Fruit fly (Drosophila melanogaster) whole organism, wandering third instar larva: ENCODE data around the gene ND-51.
A peak's percentile ranks its signal among the peaks of the same experiment; 100 is the strongest.

Experiments used
- Abd-B ChIP-seq: fragments of >200 bp; optimal IDR thresholded peaks from 2 replicates; lab custom pipeline; 2017; ENCODE audit warnings: missing biosample characterization, missing genetic modification characterization
- CG32264 ChIP-seq: fragments of 200-800 bp; sonication (Bioruptor generic); optimal IDR thresholded peaks from 2 replicates; lab custom pipeline; 2016; ENCODE audit warnings: missing biosample characterization, missing genetic modification characterization
- CG9705 ChIP-seq: fragments of 200-800 bp; sonication (Bioruptor generic); optimal IDR thresholded peaks from 2 replicates; lab custom pipeline; 2018; ENCODE audit warnings: missing biosample characterization, mild to moderate bottlenecking, missing genetic modification characterization
- CrebA ChIP-seq: fragments of 200-800 bp; sonication (Bioruptor generic); optimal IDR thresholded peaks from 2 replicates; lab custom pipeline; 2016; ENCODE audit warnings: missing biosample characterization, mild to moderate bottlenecking, missing genetic modification characterization, borderline replicate concordance
- Dfd ChIP-seq: fragments of >200 bp; optimal IDR thresholded peaks from 2 replicates; lab custom pipeline; 2017; ENCODE audit warnings: missing biosample characterization, missing genetic modification characterization
- Dif ChIP-seq: fragments of 200-275, 200-300 bp; sonication (Bioruptor generic); optimal IDR thresholded peaks from 2 replicates; lab custom pipeline; 2018; ENCODE audit warnings: missing biosample characterization, missing genetic modification characterization; ENCODE audit not compliant: partially characterized antibody
- GATAd ChIP-seq: sonication (Bioruptor generic); optimal IDR thresholded peaks from 2 replicates; lab custom pipeline; 2016; ENCODE audit warnings: missing biosample characterization, missing genetic modification characterization
- HLH106 ChIP-seq: fragments of 200-800 bp; optimal IDR thresholded peaks from 3 replicates; lab custom pipeline; 2019; ENCODE audit warnings: missing biosample characterization, mild to moderate bottlenecking, missing genetic modification characterization, moderate library complexity
- Hnf4 ChIP-seq: fragments of 200-800 bp; sonication (Bioruptor generic); optimal IDR thresholded peaks from 2 replicates; lab custom pipeline; 2016; ENCODE audit warnings: missing biosample characterization, mild to moderate bottlenecking, missing genetic modification characterization
- Hr78 ChIP-seq: fragments of >200 bp; optimal IDR thresholded peaks from 2 replicates; lab custom pipeline; 2017; ENCODE audit warnings: missing biosample characterization, missing genetic modification characterization
- Hr83 ChIP-seq: fragments of 200-300 bp; sonication (Bioruptor generic); optimal IDR thresholded peaks from 2 replicates; lab custom pipeline; 2016; ENCODE audit warnings: missing biosample characterization, mild to moderate bottlenecking, missing genetic modification characterization, moderate library complexity; ENCODE audit not compliant: poor library complexity, severe bottlenecking
- Jra ChIP-seq: sonication (Bioruptor generic); optimal IDR thresholded peaks from 2 replicates; lab custom pipeline; 2016; ENCODE audit warnings: missing biosample characterization, missing genetic modification characterization
- Mio ChIP-seq: sonication (Bioruptor generic); optimal IDR thresholded peaks from 2 replicates; lab custom pipeline; 2016; ENCODE audit warnings: missing biosample characterization, missing genetic modification characterization
- Myc ChIP-seq: fragments of >200 bp; optimal IDR thresholded peaks from 2 replicates; lab custom pipeline; 2017
- N ChIP-seq: fragments of >200 bp; optimal IDR thresholded peaks from 2 replicates; lab custom pipeline; 2018; ENCODE audit warnings: missing biosample characterization, missing external identifiers, missing genetic modification characterization
- OdsH ChIP-seq: fragments of 200-800 bp; sonication (Bioruptor generic); optimal IDR thresholded peaks from 2 replicates; lab custom pipeline; 2016; ENCODE audit warnings: missing biosample characterization, mild to moderate bottlenecking, missing genetic modification characterization
- Rel ChIP-seq, 2 experiments: fragments of 200-800 bp; sonication (Bioruptor generic) in 1 of 2; optimal IDR thresholded peaks; 2 replicates in 1 of 2; 3 replicates in 1 of 2; lab custom pipeline; 2016 to 2019; ENCODE audit warnings: mild to moderate bottlenecking in 2 of 2, missing biosample characterization in 2 of 2, missing genetic modification characterization in 2 of 2, moderate library complexity in 1 of 2
- Sp1 ChIP-seq: fragments of 200-800 bp; sonication (Bioruptor generic); optimal IDR thresholded peaks from 3 replicates; lab custom pipeline; 2019; ENCODE audit warnings: missing biosample characterization, mild to moderate bottlenecking, missing genetic modification characterization, moderate library complexity
- Vsx2 ChIP-seq: fragments of 200-300, 225-300 bp; sonication (Bioruptor generic); optimal IDR thresholded peaks from 2 replicates; lab custom pipeline; 2018; ENCODE audit warnings: missing biosample characterization, missing genetic modification characterization; ENCODE audit not compliant: partially characterized antibody
- br ChIP-seq: fragments of 200-800 bp; sonication (Bioruptor generic); optimal IDR thresholded peaks from 2 replicates; lab custom pipeline; 2016; ENCODE audit warnings: missing biosample characterization, missing genetic modification characterization
- brk ChIP-seq: fragments of 200-800 bp; sonication (Bioruptor generic); optimal IDR thresholded peaks from 2 replicates; lab custom pipeline; 2016; ENCODE audit warnings: missing biosample characterization, mild to moderate bottlenecking, missing genetic modification characterization
- dl ChIP-seq, 2 experiments: fragments of 175-275, 200-275 bp in 1 of 2; fragments of 200-275 bp in 1 of 2; sonication (Bioruptor generic); optimal IDR thresholded peaks; lab custom pipeline; 2018; ENCODE audit warnings: mild to moderate bottlenecking in 2 of 2, missing biosample characterization in 2 of 2, missing genetic modification characterization in 2 of 2, moderate library complexity in 2 of 2; ENCODE audit not compliant: partially characterized antibody in 2 of 2, insufficient read depth in 1 of 2
- dmrt93B ChIP-seq: fragments of 200-800 bp; sonication (Bioruptor generic); optimal IDR thresholded peaks from 2 replicates; lab custom pipeline; 2018; ENCODE audit warnings: missing biosample characterization, mild to moderate bottlenecking, missing genetic modification characterization
- dsf ChIP-seq: sonication (Bioruptor generic); optimal IDR thresholded peaks from 2 replicates; lab custom pipeline; 2016; ENCODE audit warnings: missing biosample characterization, missing genetic modification characterization, borderline replicate concordance
- ey ChIP-seq: fragments of 200-800 bp; sonication (Bioruptor generic); optimal IDR thresholded peaks from 2 replicates; lab custom pipeline; 2016; ENCODE audit warnings: missing biosample characterization, missing genetic modification characterization
- foxo ChIP-seq, 2 experiments: fragments of 200-800 bp; sonication (Bioruptor generic); optimal IDR thresholded peaks; 2 replicates in 1 of 2; 3 replicates in 1 of 2; lab custom pipeline; 2016 to 2017; ENCODE audit warnings: missing biosample characterization in 2 of 2, missing genetic modification characterization in 2 of 2
- fru ChIP-seq: fragments of 200-800 bp; sonication (Bioruptor generic); optimal IDR thresholded peaks from 3 replicates; lab custom pipeline; 2016; ENCODE audit warnings: missing biosample characterization, mild to moderate bottlenecking, missing genetic modification characterization
- h ChIP-seq: fragments of 200-800 bp; sonication (Bioruptor generic); optimal IDR thresholded peaks from 3 replicates; lab custom pipeline; 2016; ENCODE audit warnings: missing biosample characterization, mild to moderate bottlenecking, missing genetic modification characterization
- jim ChIP-seq: fragments of 175-275, 200-325 bp; sonication (Bioruptor generic); optimal IDR thresholded peaks from 2 replicates; lab custom pipeline; 2016; ENCODE audit warnings: missing biosample characterization, mild to moderate bottlenecking, missing genetic modification characterization
- lola ChIP-seq: fragments of >200 bp; optimal IDR thresholded peaks from 2 replicates; lab custom pipeline; 2017; ENCODE audit warnings: missing biosample characterization, missing genetic modification characterization
- pan ChIP-seq: fragments of >200 bp; optimal IDR thresholded peaks from 2 replicates; lab custom pipeline; 2017
- psq ChIP-seq: fragments of 200-800 bp; sonication (Bioruptor generic); optimal IDR thresholded peaks from 3 replicates; lab custom pipeline; 2017; ENCODE audit warnings: missing biosample characterization, mild to moderate bottlenecking, missing genetic modification characterization, moderate library complexity
- rgr ChIP-seq: fragments of 200-800 bp; sonication (Bioruptor generic); optimal IDR thresholded peaks from 3 replicates; lab custom pipeline; 2016; ENCODE audit warnings: missing biosample characterization, mild to moderate bottlenecking, missing genetic modification characterization
- sage ChIP-seq: fragments of 200-800 bp; sonication (Bioruptor generic); optimal IDR thresholded peaks from 2 replicates; lab custom pipeline; 2016; ENCODE audit warnings: missing biosample characterization, mild to moderate bottlenecking, missing genetic modification characterization
- sv ChIP-seq: fragments of 200-800 bp; sonication (Bioruptor generic); optimal IDR thresholded peaks from 3 replicates; lab custom pipeline; 2016; ENCODE audit warnings: missing biosample characterization, missing genetic modification characterization
- tai ChIP-seq: sonication (Bioruptor generic); optimal IDR thresholded peaks from 2 replicates; lab custom pipeline; 2016; ENCODE audit warnings: missing biosample characterization, missing genetic modification characterization
- usp ChIP-seq: fragments of >200 bp; optimal IDR thresholded peaks from 2 replicates; lab custom pipeline; 2017; ENCODE audit warnings: missing biosample characterization, missing genetic modification characterization
- woc ChIP-seq: sonication (Bioruptor generic); optimal IDR thresholded peaks from 2 replicates; lab custom pipeline; 2016; ENCODE audit warnings: missing biosample characterization, mild to moderate bottlenecking, missing genetic modification characterization

The ND-51 gene

DNA sequence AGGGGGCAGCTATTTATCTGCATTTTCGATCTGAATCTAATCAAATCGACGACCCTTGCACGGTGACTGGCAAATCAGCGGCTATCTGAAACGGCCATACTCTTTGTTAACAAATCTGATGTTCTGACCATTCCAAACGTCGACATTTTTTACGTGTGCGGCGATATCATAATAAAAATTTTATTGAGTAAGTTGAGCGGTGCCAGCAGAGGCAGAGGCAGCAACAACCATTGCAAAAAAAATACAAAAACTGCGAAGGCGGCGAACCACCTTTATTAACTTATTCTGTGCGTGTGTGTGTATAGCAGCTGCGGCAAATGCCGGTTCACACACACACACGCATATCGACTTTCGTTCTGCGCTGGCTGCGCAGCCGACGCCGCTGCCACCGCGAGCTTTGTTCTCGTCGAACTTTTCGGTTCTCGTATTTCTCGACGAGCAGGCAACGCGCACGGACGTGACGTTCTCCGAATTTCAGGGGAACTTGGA lies 19.6 kb upstream of the ND-51 start, which contains the start of gene Kr-h1:
Gene Kr-h1 (plus strand): TSS at position 447 of the 489 bp plus-strand sequence.
- TF ChIP-seq dsf (GFP tag; lab: Kevin White, UChicago) (no peak), Rel (GFP tag; optimal IDR thresholded peaks at IDR 0.05; lab: Kevin White, UChicago) (peak; percentile 38), Rel (tag; optimal IDR thresholded peaks at IDR 0.05; lab: Kevin White, UChicago) (peak; percentile 58), N (GFP tag; lab: Kevin White, UChicago) (no peak), sv (GFP tag; lab: Kevin White, UChicago) (no peak), woc (GFP tag; lab: Kevin White, UChicago) (no peak), jim (peak; percentile 81), GATAd (GFP tag; lab: Kevin White, UChicago) (no peak), dmrt93B (GFP tag; lab: Kevin White, UChicago) (no peak), fru (GFP tag; lab: Kevin White, UChicago) (peak; percentile 69), brk (GFP tag; lab: Kevin White, UChicago) (peak; percentile 60), h (GFP tag; lab: Kevin White, UChicago) (peak; percentile 58), br (GFP tag; lab: Kevin White, UChicago) (peak; percentile 26), tai (GFP tag; lab: Kevin White, UChicago) (peak; percentile 8), Hr83 (GFP tag; lab: Kevin White, UChicago) (peak; percentile 76), CrebA (GFP tag; lab: Kevin White, UChicago) (peak; percentile 86), CG32264 (GFP tag; lab: Kevin White, UChicago) (no peak), HLH106 (tag; lab: Kevin White, UChicago) (peak; percentile 8), dl (GFP tag; optimal IDR thresholded peaks at IDR 0.05; lab: Kevin White, UChicago; ENCODE audit: insufficient read depth in 1 of 2, partially characterized antibody in 2 of 2) (peak in 1 of 2 experiments; percentile 40), foxo (GFP tag; optimal IDR thresholded peaks at IDR 0.05; lab: Kevin White, UChicago) (no peak), usp (GFP tag; lab: Kevin White, UChicago) (no peak)

DNA sequence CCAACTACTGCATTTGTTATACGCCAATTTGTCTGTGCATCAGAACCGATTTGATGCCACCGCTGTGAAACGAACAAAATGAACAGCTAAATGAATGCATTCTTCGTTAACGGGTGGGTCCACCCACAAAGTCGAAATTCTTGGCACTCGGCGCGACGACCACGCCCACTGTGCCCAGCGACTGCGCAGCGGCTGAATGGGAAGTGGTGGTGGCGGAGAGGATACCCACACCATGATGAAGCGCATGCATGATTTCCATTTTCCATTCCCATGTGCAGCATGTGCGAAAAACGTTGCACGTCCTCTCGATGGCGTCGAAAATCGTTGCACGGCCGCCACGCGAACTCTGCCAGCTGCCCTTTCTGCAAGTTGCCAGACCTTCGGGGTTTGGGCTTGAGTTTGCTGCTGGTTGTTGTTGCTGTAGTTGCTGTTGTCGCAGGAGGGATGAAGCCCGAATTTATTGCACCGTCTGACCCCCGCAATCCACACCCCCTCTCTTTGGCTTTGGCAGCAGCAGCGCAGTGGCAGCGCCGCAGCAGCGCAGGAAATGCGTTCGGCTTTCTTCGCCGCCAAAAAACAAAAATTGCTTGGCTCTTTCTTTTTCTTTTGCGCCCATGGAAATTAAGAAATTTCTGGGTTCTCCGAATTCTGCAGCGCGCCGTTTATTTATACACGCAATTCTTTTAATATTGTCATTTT lies 18.7 kb upstream of the ND-51 start:
- TF ChIP-seq Abd-B (GFP tag; lab: Kevin White, UChicago) (no peak), OdsH (GFP tag; lab: Kevin White, UChicago) (no peak), ey (GFP tag; lab: Kevin White, UChicago) (no peak), usp (GFP tag; lab: Kevin White, UChicago) (no peak), fru (GFP tag; lab: Kevin White, UChicago) (no peak), rgr (GFP tag; lab: Kevin White, UChicago) (no peak), Mio (GFP tag; lab: Kevin White, UChicago) (no peak), Hr78 (GFP tag; lab: Kevin White, UChicago) (no peak), br (GFP tag; lab: Kevin White, UChicago) (no peak), Sp1 (peak; percentile 54), CrebA (GFP tag; lab: Kevin White, UChicago) (no peak), lola (peak; percentile 51), foxo (GFP tag; optimal IDR thresholded peaks at IDR 0.05; lab: Kevin White, UChicago) (no peak), tai (GFP tag; lab: Kevin White, UChicago) (peak; percentile 49), dl (GFP tag; optimal IDR thresholded peaks at IDR 0.05; lab: Kevin White, UChicago; ENCODE audit: insufficient read depth in 1 of 2, partially characterized antibody in 2 of 2) (peak in 1 of 2 experiments; percentile 55), psq (GFP tag; lab: Kevin White, UChicago) (peak; percentile 57), dmrt93B (GFP tag; lab: Kevin White, UChicago) (no peak), CG32264 (GFP tag; lab: Kevin White, UChicago) (no peak), brk (GFP tag; lab: Kevin White, UChicago) (no peak), Jra (GFP tag; lab: Kevin White, UChicago) (no peak), N (GFP tag; lab: Kevin White, UChicago) (no peak), woc (GFP tag; lab: Kevin White, UChicago) (peak; percentile 40), Rel (GFP tag; optimal IDR thresholded peaks at IDR 0.05; lab: Kevin White, UChicago) (no peak), Rel (tag; optimal IDR thresholded peaks at IDR 0.05; lab: Kevin White, UChicago) (peak; percentile 50), Vsx2 (GFP tag; lab: Kevin White, UChicago) (peak; percentile 9), Dif (GFP tag; lab: Kevin White, UChicago) (no peak), Hr83 (GFP tag; lab: Kevin White, UChicago) (no peak), dsf (GFP tag; lab: Kevin White, UChicago) (no peak), pan (lab: Kevin White, UChicago) (no peak), GATAd (GFP tag; lab: Kevin White, UChicago) (no peak), Dfd (GFP tag; lab: Kevin White, UChicago) (no peak), HLH106 (tag; lab: Kevin White, UChicago) (peak; percentile 15), jim (no peak), Myc (lab: Kevin White, UChicago) (no peak), Hnf4 (GFP tag; lab: Kevin White, UChicago) (no peak), h (GFP tag; lab: Kevin White, UChicago) (peak; percentile 5), sage (no peak), CG9705 (GFP tag; lab: Kevin White, UChicago) (peak; percentile 36), sv (GFP tag; lab: Kevin White, UChicago) (no peak)
